Worm (Caenorhabditis elegans): Measurements from ENCODE around the gene nlp-22.
A peak's percentile ranks its signal among the peaks of the same experiment; 100 is the strongest.

The nlp-22 gene

ce11 chrX:2321758-2322157, 20.1 kb downstream of the nlp-22 start:
- TF ChIP-seq fos-1 (tag; optimal IDR thresholded peaks at IDR 0.05) = no peak
- no peak for TF ChIP-seq unc-62 (GFP tag; optimal IDR thresholded peaks at IDR 0.05)
- TF ChIP-seq nhr-129 (tag; optimal IDR thresholded peaks at IDR 0.05) = peak; percentile 18
- peak; percentile 38 for TF ChIP-seq sma-9 (GFP tag; optimal IDR thresholded peaks at IDR 0.05)
- no peak for TF ChIP-seq sma-9 (tag; optimal IDR thresholded peaks at IDR 0.05)
- no peak for TF ChIP-seq snpc-4 (tag; optimal IDR thresholded peaks at IDR 0.05)
- TF ChIP-seq blmp-1 (tag; optimal IDR thresholded peaks at IDR 0.05; ENCODE audit: insufficient read depth) = no peak

DNA sequence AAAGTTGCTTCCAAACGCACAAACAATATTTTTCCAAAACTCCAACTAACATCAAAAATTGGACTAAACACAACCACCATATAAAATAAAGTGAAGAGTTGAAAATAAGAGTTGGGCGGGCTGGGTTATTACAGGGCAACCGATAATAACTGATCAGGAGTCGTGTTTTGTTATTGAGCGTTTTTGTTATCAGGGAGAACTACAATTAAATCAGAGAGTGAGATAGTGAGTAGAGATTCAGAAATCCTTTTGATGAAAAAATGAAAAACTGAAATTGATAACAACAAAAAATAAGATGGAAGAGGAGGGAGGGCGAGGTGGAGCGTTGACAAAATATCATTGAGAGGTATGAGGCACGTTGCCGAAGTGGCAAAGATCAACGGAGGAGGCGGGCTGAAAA, 21.4 kb downstream of the nlp-22 start:
- TF ChIP-seq ZK546.5 (tag; optimal IDR thresholded peaks at IDR 0.05) (no peak), nhr-21 (tag; optimal IDR thresholded peaks at IDR 0.05) (no peak), sem-4 (tag; optimal IDR thresholded peaks at IDR 0.05) (no peak), nhr-129 (tag; optimal IDR thresholded peaks at IDR 0.05) (no peak), ama-1 (optimal IDR thresholded peaks at IDR 0.05) (no peak), lsy-2 (tag; optimal IDR thresholded peaks at IDR 0.05) (no peak), ceh-16 (tag; optimal IDR thresholded peaks at IDR 0.05) (no peak), dmd-4 (tag; optimal IDR thresholded peaks at IDR 0.05) (no peak), zag-1 (tag; optimal IDR thresholded peaks at IDR 0.05) (no peak), F13H6.1 (tag; optimal IDR thresholded peaks at IDR 0.05) (no peak), lin-11 (tag; optimal IDR thresholded peaks at IDR 0.05) (no peak), snpc-4 (tag; optimal IDR thresholded peaks at IDR 0.05) (no peak)

ce11 chrX:2319238-2319637, 22.7 kb downstream of the nlp-22 start, which contains the start of gene aakg-4:
Gene aakg-4 (minus strand): TSS chrX:2319338.
- TF ChIP-seq peb-1 (tag; optimal IDR thresholded peaks at IDR 0.05) (no peak), elt-3 (tag; optimal IDR thresholded peaks at IDR 0.05) (no peak), elt-1 (tag; optimal IDR thresholded peaks at IDR 0.05) (no peak), unc-55 (GFP tag; optimal IDR thresholded peaks at IDR 0.05) (no peak), nhr-25 (tag; optimal IDR thresholded peaks at IDR 0.05) (no peak), R02D3.7 (tag; optimal IDR thresholded peaks at IDR 0.05) (no peak), ceh-82 (tag; optimal IDR thresholded peaks at IDR 0.05) (no peak), lin-13 (GFP tag; optimal IDR thresholded peaks at IDR 0.05) (no peak), blmp-1 (tag; optimal IDR thresholded peaks at IDR 0.05; ENCODE audit: insufficient read depth) (no peak), ztf-1 (GFP tag; conservative IDR thresholded peaks at IDR 0.05) (no peak), alr-1 (tag; optimal IDR thresholded peaks at IDR 0.05) (no peak), aly-2 (tag; optimal IDR thresholded peaks at IDR 0.05) (no peak)

DNA sequence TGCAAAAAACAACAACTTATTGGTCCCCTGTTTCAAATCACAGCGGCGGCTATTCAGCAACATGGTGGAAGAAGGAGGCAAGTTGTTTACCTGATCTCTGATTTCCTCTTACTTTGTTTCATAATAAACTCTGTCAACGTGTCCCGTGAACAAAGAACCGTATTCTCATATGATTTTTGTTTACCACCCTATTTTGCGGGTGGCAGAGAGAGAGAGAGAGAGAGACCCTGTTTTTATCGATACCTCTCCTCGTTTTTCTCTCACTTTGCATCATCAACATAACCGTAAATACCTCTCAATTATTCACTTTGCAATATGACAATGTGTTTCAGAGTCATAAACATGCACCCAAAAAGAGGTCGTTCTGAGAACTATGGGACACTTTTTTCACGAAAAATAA, 24.4 kb downstream of the nlp-22 start:
- peak; percentile 10 for TF ChIP-seq gmeb-1 (tag; optimal IDR thresholded peaks at IDR 0.05)
- no peak for TF ChIP-seq ama-1 (optimal IDR thresholded peaks at IDR 0.05)
- no peak for TF ChIP-seq mdl-1 (tag; optimal IDR thresholded peaks at IDR 0.05)
- no peak for TF ChIP-seq zag-1 (tag; optimal IDR thresholded peaks at IDR 0.05)
- no peak for TF ChIP-seq mbf-1 (tag; optimal IDR thresholded peaks at IDR 0.05)
- no peak for TF ChIP-seq aly-2 (tag; optimal IDR thresholded peaks at IDR 0.05)
- no peak for TF ChIP-seq nhr-237 (tag; optimal IDR thresholded peaks at IDR 0.05)
- TF ChIP-seq sma-3 (GFP tag; optimal IDR thresholded peaks at IDR 0.05) = peak; percentile 14
- TF ChIP-seq alr-1 (tag; optimal IDR thresholded peaks at IDR 0.05) = no peak
- TF ChIP-seq skn-1 (tag; optimal IDR thresholded peaks at IDR 0.05) = no peak
- peak; percentile 86 for TF ChIP-seq nhr-129 (tag; optimal IDR thresholded peaks at IDR 0.05)
- TF ChIP-seq nhr-12 (tag; optimal IDR thresholded peaks at IDR 0.05) = no peak
- no peak for TF ChIP-seq sma-9 (GFP tag; optimal IDR thresholded peaks at IDR 0.05)
- TF ChIP-seq sma-9 (tag; optimal IDR thresholded peaks at IDR 0.05) = no peak
- TF ChIP-seq unc-62 (GFP tag; optimal IDR thresholded peaks at IDR 0.05) = no peak
- no peak for TF ChIP-seq unc-39 (tag; optimal IDR thresholded peaks at IDR 0.05)
- peak; percentile 8 for TF ChIP-seq F13H6.1 (tag; optimal IDR thresholded peaks at IDR 0.05)
- TF ChIP-seq ztf-11 (tag; optimal IDR thresholded peaks at IDR 0.05) = no peak
- TF ChIP-seq nhr-11 (tag; optimal IDR thresholded peaks at IDR 0.05) = no peak
- TF ChIP-seq mab-5 (tag; optimal IDR thresholded peaks at IDR 0.05) = no peak
- peak; percentile 34 for TF ChIP-seq crh-2 (tag; optimal IDR thresholded peaks at IDR 0.05)
- no peak for TF ChIP-seq ZK546.5 (tag; optimal IDR thresholded peaks at IDR 0.05)
- no peak for TF ChIP-seq nhr-23 (tag; optimal IDR thresholded peaks at IDR 0.05)
- TF ChIP-seq Y55F3AM.14 (GFP tag; optimal IDR thresholded peaks at IDR 0.05) = no peak
- no peak for TF ChIP-seq lin-13 (GFP tag; optimal IDR thresholded peaks at IDR 0.05)
- TF ChIP-seq elt-1 (tag; optimal IDR thresholded peaks at IDR 0.05) = no peak
